Worm (Caenorhabditis elegans) whole organism, L2 larva: ENCODE data around the gene ace-4.

Experiments used
- alr-1 ChIP-seq: fragments of 150-350 bp; optimal IDR thresholded peaks from 2 replicates; lab custom pipeline; 2014; ENCODE audit warnings: missing biosample characterization, missing genetic modification characterization
- dmd-4 ChIP-seq: sonication (generic microtip); optimal IDR thresholded peaks from 2 replicates; lab custom pipeline; 2017; ENCODE audit warnings: missing biosample characterization, missing genetic modification characterization
- egl-27 ChIP-seq: sonication (generic microtip); optimal IDR thresholded peaks from 3 replicates; lab custom pipeline; 2017; ENCODE audit warnings: missing biosample characterization, missing genetic modification reagents, missing genetic modification characterization
- elt-3 ChIP-seq: sonication (generic microtip); optimal IDR thresholded peaks from 2 replicates; lab custom pipeline; 2017; ENCODE audit warnings: missing biosample characterization, missing genetic modification characterization
- fos-1 ChIP-seq: fragments of 150-350 bp; optimal IDR thresholded peaks from 2 replicates; lab custom pipeline; 2014; ENCODE audit warnings: missing biosample characterization, missing genetic modification characterization
- lin-11 ChIP-seq: fragments of 150-350 bp; sonication (generic microtip); optimal IDR thresholded peaks from 2 replicates; lab custom pipeline; 2014; ENCODE audit warnings: missing biosample characterization, missing genetic modification characterization, inconsistent platforms, mixed read lengths
- lin-13 ChIP-seq: fragments of 150-350 bp; optimal IDR thresholded peaks from 2 replicates; lab custom pipeline; 2014; ENCODE audit warnings: missing biosample characterization, missing genetic modification reagents, missing genetic modification characterization
- mdl-1 ChIP-seq, 2 experiments: fragments of 150-350 bp in 1 of 2; sonication (generic microtip) in 1 of 2; optimal IDR thresholded peaks; 2 replicates each; lab custom pipeline; 2017; ENCODE audit warnings: missing biosample characterization in 2 of 2, missing genetic modification characterization in 2 of 2
- nhr-10 ChIP-seq: sonication (generic microtip); optimal IDR thresholded peaks from 2 replicates; lab custom pipeline; 2017; ENCODE audit warnings: missing biosample characterization, missing genetic modification characterization
- unc-39 ChIP-seq: fragments of 150-350 bp; optimal IDR thresholded peaks from 2 replicates; lab custom pipeline; 2014; ENCODE audit warnings: missing biosample characterization, missing genetic modification characterization
- unc-62 ChIP-seq: fragments of 150-350 bp; optimal IDR thresholded peaks from 2 replicates; lab custom pipeline; 2014; ENCODE audit warnings: missing biosample characterization, missing genetic modification reagents, missing genetic modification characterization
- zag-1 ChIP-seq: fragments of 150-350 bp; optimal IDR thresholded peaks from 2 replicates; lab custom pipeline; 2014; ENCODE audit warnings: missing biosample characterization, missing genetic modification characterization

DNA sequence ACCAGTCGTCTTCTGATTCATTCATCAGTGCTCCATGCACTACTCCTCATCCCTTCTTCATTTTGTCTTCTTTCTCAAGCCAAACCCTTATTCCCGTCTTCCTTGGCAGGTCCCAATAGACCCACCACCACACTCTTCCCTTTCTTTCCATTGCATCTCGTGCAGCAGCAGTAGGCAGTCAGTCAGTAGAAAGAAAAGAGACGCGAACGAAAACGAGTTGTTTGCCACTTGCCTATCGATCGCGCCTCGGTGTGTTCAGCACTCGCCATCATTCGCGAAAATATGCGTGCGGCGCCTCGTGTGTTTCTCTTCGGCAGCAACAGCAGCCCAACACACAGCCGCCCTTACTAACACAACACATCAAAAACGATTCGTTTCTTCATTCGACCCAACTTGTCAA lies 51.6 kb downstream of the ace-4 start:
- TF ChIP-seq zag-1 (no peak), lin-11 (tag; lab: Kevin White, UChicago) (no peak), alr-1 (tag; lab: Kevin White, UChicago) (no peak), unc-62 (GFP tag; lab: Kevin White, UChicago) (no peak), egl-27 (tag; lab: Kevin White, UChicago) (peak; percentile 14), elt-3 (tag; lab: Kevin White, UChicago) (no peak), lin-13 (GFP tag; lab: Kevin White, UChicago) (peak; percentile 14), dmd-4 (tag; lab: Kevin White, UChicago) (no peak), mdl-1 (tag; optimal IDR thresholded peaks at IDR 0.05; lab: Kevin White, UChicago) (peak; percentile 53 to 60), nhr-10 (tag; lab: Kevin White, UChicago) (no peak), unc-39 (tag; lab: Kevin White, UChicago) (no peak), fos-1 (tag; lab: Kevin White, UChicago) (peak; percentile 48)
